Worm (Caenorhabditis elegans) whole organism, dauer: ENCODE results near the gene fbxa-167.

Source experiments
- unc-62 ChIP-seq: sonication (generic microtip); optimal IDR thresholded peaks from 2 replicates; lab custom pipeline; 2017; ENCODE audit warnings: missing biosample characterization, missing genetic modification reagents, missing genetic modification characterization

The fbxa-167 gene

ce11 chrII:13678555-13679119, 37.3 kb downstream of the fbxa-167 start:
- no peak for TF ChIP-seq unc-62 (GFP tag; lab: Kevin White, UChicago)

DNA sequence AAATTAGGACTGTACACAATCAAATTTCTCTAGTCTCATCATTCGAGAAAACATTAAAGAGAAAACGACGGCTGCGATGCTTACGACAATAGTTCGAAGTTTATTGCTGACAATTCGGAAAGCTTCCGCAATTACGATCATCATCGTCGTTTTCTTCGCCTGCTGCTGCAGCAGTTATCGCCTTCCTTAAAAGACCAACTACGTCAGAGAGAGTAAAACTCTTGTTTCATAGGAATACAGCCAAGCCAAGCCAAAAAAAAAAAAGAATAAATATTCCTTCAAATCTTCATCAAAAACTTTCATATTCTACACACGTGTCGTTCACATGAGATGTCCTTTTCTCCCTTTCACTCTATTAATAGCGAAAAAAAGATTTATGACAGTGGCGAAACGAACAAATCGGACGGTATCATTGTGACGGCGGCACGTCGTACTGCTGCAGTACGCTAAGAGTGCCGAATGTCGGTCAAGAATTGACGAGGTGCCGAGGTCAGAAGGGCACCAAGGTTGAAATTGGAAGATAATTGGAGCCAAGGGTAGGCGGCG, 38.6 kb downstream of the fbxa-167 start:
- no peak for TF ChIP-seq unc-62 (GFP tag; lab: Kevin White, UChicago)

ce11 chrII:13681063-13681462, 39.8 kb downstream of the fbxa-167 start:
- TF ChIP-seq unc-62 (GFP tag; lab: Kevin White, UChicago), result no peak

DNA sequence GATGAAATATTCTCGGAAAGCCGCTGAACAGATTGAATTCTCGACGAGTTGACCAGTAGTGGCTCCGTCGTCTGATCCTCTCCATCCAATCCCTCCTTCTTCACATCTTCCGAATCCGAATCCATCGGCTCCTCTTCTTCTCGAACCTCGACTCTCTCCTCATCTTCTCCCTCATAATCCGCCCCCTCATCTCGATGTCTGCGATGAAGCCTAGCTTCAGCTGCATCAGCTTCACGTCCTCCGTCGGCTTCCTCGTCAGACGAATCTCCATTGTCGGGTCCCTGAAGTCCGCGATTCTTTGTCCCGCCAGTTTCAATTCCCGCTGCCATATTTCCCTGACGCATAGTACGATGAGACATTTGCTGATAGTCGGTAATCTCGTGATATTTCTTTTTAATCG, 44.3 kb downstream of the fbxa-167 start:
- no peak for TF ChIP-seq unc-62 (GFP tag; lab: Kevin White, UChicago)
